Worm (Caenorhabditis elegans): ENCODE results near the gene ZK622.4.

ce11 chrII:5289142-5289541 lies 3.4 kb upstream of the ZK622.4 start, which contains the start of gene ZK622.5:
- TF ChIP-seq pqm-1 (tag; optimal IDR thresholded peaks at IDR 0.05) = no peak
- no peak for TF ChIP-seq ztf-11 (tag; optimal IDR thresholded peaks at IDR 0.05)

Data from whole organism, L4 larva.